Fruit fly (Drosophila melanogaster) whole organism, prepupa: ENCODE measurements around the gene CG3345.
A peak's percentile ranks its signal among the peaks of the same experiment; 100 is the strongest.

ENCODE experiments used
- Blimp-1 ChIP-seq: fragments of 200-800 bp; sonication (Bioruptor generic); optimal IDR thresholded peaks from 3 replicates; lab custom pipeline; 2017; ENCODE audit warnings: missing biosample characterization, missing genetic modification characterization, mild to moderate bottlenecking, moderate library complexity, missing genetic modification reagents
- CG10669 ChIP-seq: fragments of 200-800 bp; sonication (Bioruptor generic); optimal IDR thresholded peaks from 3 replicates; lab custom pipeline; 2018; ENCODE audit warnings: missing biosample characterization, mild to moderate bottlenecking, missing genetic modification characterization, moderate library complexity
- CG11294 ChIP-seq: fragments of 200-800 bp; sonication (Bioruptor generic); IDR thresholded peaks from 2 replicates; pipeline ENCODE4 v1.3.6; 2022; ENCODE audit warnings: missing biosample characterization, missing genetic modification characterization
- CG11762 ChIP-seq: fragments of 200-800 bp; sonication (Bioruptor generic); optimal IDR thresholded peaks from 3 replicates; lab custom pipeline; 2016; ENCODE audit warnings: missing biosample characterization, missing genetic modification characterization; ENCODE audit not compliant: insufficient read depth
- CG11902 ChIP-seq: fragments of 200-800 bp; sonication (Bioruptor generic); optimal IDR thresholded peaks from 3 replicates; lab custom pipeline; 2016; ENCODE audit warnings: missing biosample characterization, missing genetic modification characterization
- CG15336 ChIP-seq: fragments of 200-800 bp; sonication (Bioruptor generic); IDR thresholded peaks from 2 replicates; pipeline ENCODE4 v1.3.6; 2022; ENCODE audit warnings: missing biosample characterization, missing genetic modification characterization
- CG1621 ChIP-seq: fragments of 200-800 bp; sonication (Bioruptor generic); optimal IDR thresholded peaks from 3 replicates; lab custom pipeline; 2018; ENCODE audit warnings: missing biosample characterization, mild to moderate bottlenecking, missing genetic modification characterization
- CG16779 ChIP-seq: fragments of 200-800 bp; sonication (Bioruptor generic); optimal IDR thresholded peaks from 3 replicates; lab custom pipeline; 2017; ENCODE audit warnings: missing biosample characterization, mild to moderate bottlenecking, missing genetic modification characterization
- CG31627 ChIP-seq: fragments of 200-800 bp; sonication (Bioruptor generic); optimal IDR thresholded peaks from 3 replicates; lab custom pipeline; 2016; ENCODE audit warnings: missing biosample characterization, missing genetic modification characterization
- CG32006 ChIP-seq: fragments of 200-800 bp; sonication (Bioruptor generic); optimal IDR thresholded peaks from 3 replicates; lab custom pipeline; 2017; ENCODE audit warnings: missing biosample characterization, mild to moderate bottlenecking, missing genetic modification characterization
- CG34406 ChIP-seq: fragments of 200-800 bp; sonication (Bioruptor generic); optimal IDR thresholded peaks from 3 replicates; lab custom pipeline; 2016; ENCODE audit warnings: missing biosample characterization, missing genetic modification characterization
- CG3919 ChIP-seq: fragments of 200-800 bp; sonication (Bioruptor generic); optimal IDR thresholded peaks from 3 replicates; lab custom pipeline; 2016; ENCODE audit warnings: missing biosample characterization, missing genetic modification characterization
- CG4318 ChIP-seq: fragments of 200-800 bp; sonication (Bioruptor generic); optimal IDR thresholded peaks from 3 replicates; lab custom pipeline; 2017; ENCODE audit warnings: missing biosample characterization, mild to moderate bottlenecking, missing genetic modification characterization
- CG6163 ChIP-seq: fragments of 200-800 bp; sonication (Bioruptor generic); IDR thresholded peaks from 3 replicates; pipeline ENCODE4 v1.3.6; 2022; ENCODE audit warnings: missing biosample characterization, missing genetic modification characterization
- CG6854 ChIP-seq: fragments of 200-800 bp; sonication (Bioruptor generic); optimal IDR thresholded peaks from 2 replicates; lab custom pipeline; 2017; ENCODE audit warnings: missing biosample characterization, mild to moderate bottlenecking, missing genetic modification characterization
- CG8119 ChIP-seq: fragments of 200-800 bp; sonication (Bioruptor generic); IDR thresholded peaks from 3 replicates; pipeline ENCODE4 v1.3.6; 2022; ENCODE audit warnings: missing biosample characterization, missing genetic modification characterization
- CG8319 ChIP-seq: fragments of 200-800 bp; sonication (Bioruptor generic); optimal IDR thresholded peaks from 3 replicates; lab custom pipeline; 2016; ENCODE audit warnings: missing biosample characterization, missing genetic modification characterization
- CG8632 ChIP-seq: fragments of 200-800 bp; sonication (Bioruptor generic); optimal IDR thresholded peaks from 3 replicates; lab custom pipeline; 2016; ENCODE audit warnings: missing biosample characterization, missing genetic modification characterization
- Eip75B ChIP-seq: fragments of 200-800 bp; sonication (Bioruptor generic); optimal IDR thresholded peaks from 3 replicates; lab custom pipeline; 2016; ENCODE audit warnings: missing biosample characterization, missing genetic modification characterization
- Eip93F ChIP-seq: fragments of 200-800 bp; sonication (Bioruptor generic); optimal IDR thresholded peaks from 2 replicates; lab custom pipeline; 2016; ENCODE audit warnings: missing biosample characterization, mild to moderate bottlenecking, missing genetic modification characterization
- Ets21C ChIP-seq: fragments of 200-800 bp; sonication (Bioruptor generic); optimal IDR thresholded peaks from 3 replicates; lab custom pipeline; 2016; ENCODE audit warnings: missing biosample characterization, missing genetic modification characterization
- Ets96B ChIP-seq: fragments of 200-800 bp; optimal IDR thresholded peaks from 2 replicates; lab custom pipeline; 2019; ENCODE audit warnings: missing biosample characterization, mild to moderate bottlenecking, missing genetic modification characterization, moderate library complexity
- Gug ChIP-seq: fragments of 200-800 bp; sonication (Bioruptor generic); IDR thresholded peaks from 2 replicates; pipeline ENCODE4 v1.3.6; 2022; ENCODE audit warnings: missing biosample characterization, missing genetic modification characterization
- Hr38 ChIP-seq: sonication (Bioruptor generic); optimal IDR thresholded peaks from 2 replicates; lab custom pipeline; 2016; ENCODE audit warnings: missing biosample characterization, missing genetic modification characterization
- Hr39 ChIP-seq: fragments of 200-800 bp; sonication (Bioruptor generic); optimal IDR thresholded peaks from 2 replicates; lab custom pipeline; 2016; ENCODE audit warnings: missing biosample characterization, missing genetic modification characterization
- Hr4 ChIP-seq: fragments of 200-800 bp; sonication (Bioruptor generic); optimal IDR thresholded peaks from 3 replicates; lab custom pipeline; 2016; ENCODE audit warnings: missing biosample characterization, missing genetic modification characterization
- Lpt ChIP-seq: fragments of 200-800 bp; sonication (Bioruptor generic); optimal IDR thresholded peaks from 3 replicates; lab custom pipeline; 2016; ENCODE audit warnings: missing biosample characterization, missing genetic modification characterization
- Met ChIP-seq: fragments of 200-800 bp; sonication (Bioruptor generic); optimal IDR thresholded peaks from 3 replicates; lab custom pipeline; 2016; ENCODE audit warnings: missing biosample characterization, missing genetic modification characterization
- OdsH ChIP-seq: fragments of 200-800 bp; sonication (Bioruptor generic); optimal IDR thresholded peaks from 3 replicates; lab custom pipeline; 2016; ENCODE audit warnings: missing biosample characterization, missing genetic modification characterization
- Sox102F ChIP-seq: fragments of 200-800 bp; sonication (Bioruptor generic); optimal IDR thresholded peaks from 2 replicates; lab custom pipeline; 2016; ENCODE audit warnings: missing biosample characterization, mild to moderate bottlenecking, missing genetic modification characterization
- Sox14 ChIP-seq: fragments of 200-800 bp; sonication (Bioruptor generic); optimal IDR thresholded peaks from 3 replicates; lab custom pipeline; 2016; ENCODE audit warnings: missing biosample characterization, missing genetic modification characterization
- Sox15 ChIP-seq: fragments of 200-800 bp; sonication (Bioruptor generic); optimal IDR thresholded peaks from 3 replicates; lab custom pipeline; 2016; ENCODE audit warnings: missing biosample characterization, missing genetic modification characterization
- achi ChIP-seq: fragments of 200-800 bp; sonication (Bioruptor generic); optimal IDR thresholded peaks from 3 replicates; lab custom pipeline; 2016; ENCODE audit warnings: missing biosample characterization, missing genetic modification characterization
- acj6 ChIP-seq: fragments of 200-800 bp; sonication (Bioruptor generic); optimal IDR thresholded peaks from 3 replicates; lab custom pipeline; 2016; ENCODE audit warnings: missing biosample characterization, missing genetic modification characterization
- dac ChIP-seq: fragments of 200-800 bp; sonication (Bioruptor generic); optimal IDR thresholded peaks from 2 replicates; lab custom pipeline; 2017; ENCODE audit warnings: missing biosample characterization, mild to moderate bottlenecking, missing genetic modification characterization
- dsx ChIP-seq: fragments of 200-800 bp; optimal IDR thresholded peaks from 3 replicates; lab custom pipeline; 2019; ENCODE audit warnings: missing biosample characterization, mild to moderate bottlenecking, missing genetic modification characterization, moderate library complexity; ENCODE audit not compliant: poor library complexity, severe bottlenecking
- eg ChIP-seq: fragments of 200-800 bp; sonication (Bioruptor generic); IDR thresholded peaks from 3 replicates; pipeline ENCODE4 v1.3.6; 2022; ENCODE audit warnings: missing biosample characterization, missing genetic modification characterization
- esn ChIP-seq: fragments of 200-800 bp; sonication (Bioruptor generic); optimal IDR thresholded peaks from 2 replicates; lab custom pipeline; 2016; ENCODE audit warnings: missing biosample characterization, mild to moderate bottlenecking, missing genetic modification characterization, moderate library complexity
- fd59A ChIP-seq: fragments of 200-800 bp; sonication (Bioruptor generic); optimal IDR thresholded peaks from 2 replicates; lab custom pipeline; 2017; ENCODE audit warnings: missing biosample characterization, mild to moderate bottlenecking, missing genetic modification characterization, missing genetic modification reagents
- fd85E ChIP-seq: fragments of 200-800 bp; sonication (Bioruptor generic); optimal IDR thresholded peaks from 3 replicates; lab custom pipeline; 2016; ENCODE audit warnings: missing biosample characterization, missing genetic modification characterization
- fkh ChIP-seq: fragments of 200-800 bp; sonication (Bioruptor generic); optimal IDR thresholded peaks from 3 replicates; lab custom pipeline; 2017; ENCODE audit warnings: missing biosample characterization, mild to moderate bottlenecking, missing genetic modification characterization, moderate library complexity
- pdm3 ChIP-seq: fragments of 200-800 bp; sonication (Bioruptor generic); optimal IDR thresholded peaks from 3 replicates; lab custom pipeline; 2016; ENCODE audit warnings: missing biosample characterization, missing genetic modification characterization
- spab ChIP-seq: fragments of 200-800 bp; sonication (Bioruptor generic); optimal IDR thresholded peaks from 2 replicates; lab custom pipeline; 2017; ENCODE audit warnings: missing biosample characterization, mild to moderate bottlenecking, missing genetic modification characterization, missing genetic modification reagents
- ss ChIP-seq, 2 experiments: fragments of 200-800 bp; sonication (Bioruptor generic); optimal IDR thresholded peaks; 2 replicates in 1 of 2; 3 replicates in 1 of 2; lab custom pipeline; 2017 to 2018; ENCODE audit warnings: mild to moderate bottlenecking in 2 of 2, missing biosample characterization in 2 of 2, missing genetic modification characterization in 2 of 2, moderate library complexity in 1 of 2
- svp ChIP-seq: fragments of 200-800 bp; sonication (Bioruptor generic); peaks from one replicate; lab custom pipeline; 2016; ENCODE audit warnings: missing biosample characterization, missing genetic modification characterization
- vri ChIP-seq: fragments of 200-800 bp; sonication (Bioruptor generic); optimal IDR thresholded peaks from 3 replicates; lab custom pipeline; 2016; ENCODE audit warnings: missing biosample characterization, mild to moderate bottlenecking, missing genetic modification characterization

CG3345 gene

DNA sequence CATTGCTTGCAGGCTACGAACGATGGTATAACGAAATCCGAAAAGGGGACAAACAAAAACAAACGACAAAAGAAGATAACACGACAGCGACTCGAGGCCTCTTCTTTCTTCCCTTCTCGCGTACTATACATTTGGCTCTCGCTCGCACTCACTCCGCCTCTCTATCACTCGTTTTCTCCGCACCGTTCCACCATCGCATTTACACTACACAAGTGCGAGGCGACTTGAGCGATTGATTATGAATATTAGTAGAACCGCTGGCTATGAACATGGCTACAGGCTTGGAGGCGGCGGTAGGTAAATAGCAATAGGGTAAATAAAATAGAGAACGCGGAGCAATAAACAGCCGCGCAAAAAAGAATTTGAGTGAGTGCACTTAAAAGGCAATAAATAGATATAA, 48.4 kb upstream of the CG3345 start (continued):
- TF ChIP-seq ss (GFP tag; optimal IDR thresholded peaks at IDR 0.05; lab: Kevin White, UChicago) (no peak), Sox102F (GFP tag; lab: Kevin White, UChicago) (no peak), Hr38 (GFP tag; lab: Kevin White, UChicago) (no peak), CG1621 (tag; lab: Kevin White, UChicago) (no peak), CG11294 (no peak), spab (GFP tag; lab: Kevin White, UChicago) (no peak), Hr4 (GFP tag; lab: Kevin White, UChicago) (no peak), pdm3 (GFP tag; lab: Kevin White, UChicago) (no peak), Sox14 (GFP tag; lab: Kevin White, UChicago) (no peak), CG11762 (GFP tag; lab: Kevin White, UChicago) (no peak), fkh (GFP tag; lab: Kevin White, UChicago) (peak; percentile 94), CG10669 (GFP tag; lab: Kevin White, UChicago) (no peak), CG34406 (GFP tag; lab: Kevin White, UChicago) (no peak), svp (no peak), Ets96B (no peak), vri (GFP tag; lab: Kevin White, UChicago) (peak; percentile 9), CG8632 (GFP tag; lab: Kevin White, UChicago) (no peak), acj6 (GFP tag; lab: Kevin White, UChicago) (no peak), CG32006 (GFP tag; lab: Kevin White, UChicago) (no peak)

DNA sequence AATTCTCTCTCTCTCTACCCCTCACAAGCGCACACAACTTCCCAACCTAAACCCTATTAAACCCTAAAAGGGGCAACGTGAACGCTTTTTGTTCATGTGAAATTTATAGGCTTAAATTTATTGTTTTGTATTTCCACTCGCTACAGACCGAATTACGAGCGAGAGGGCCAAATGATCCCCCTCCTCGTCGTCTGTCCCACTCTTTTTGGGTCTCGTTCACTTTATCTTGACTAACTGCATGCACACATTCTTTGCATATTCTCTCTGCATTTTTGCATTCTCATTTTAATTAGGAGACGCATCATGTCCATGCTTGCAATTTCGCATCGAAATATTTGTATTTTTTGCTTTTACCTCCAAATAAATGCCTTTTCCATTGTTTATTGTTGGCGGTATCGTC, 47.7 kb upstream of the CG3345 start:
- TF ChIP-seq CG4318 (GFP tag; lab: Kevin White, UChicago) (no peak), CG1621 (tag; lab: Kevin White, UChicago) (no peak), Ets96B (no peak), ss (GFP tag; optimal IDR thresholded peaks at IDR 0.05; lab: Kevin White, UChicago) (no peak), Sox15 (no peak)

DNA sequence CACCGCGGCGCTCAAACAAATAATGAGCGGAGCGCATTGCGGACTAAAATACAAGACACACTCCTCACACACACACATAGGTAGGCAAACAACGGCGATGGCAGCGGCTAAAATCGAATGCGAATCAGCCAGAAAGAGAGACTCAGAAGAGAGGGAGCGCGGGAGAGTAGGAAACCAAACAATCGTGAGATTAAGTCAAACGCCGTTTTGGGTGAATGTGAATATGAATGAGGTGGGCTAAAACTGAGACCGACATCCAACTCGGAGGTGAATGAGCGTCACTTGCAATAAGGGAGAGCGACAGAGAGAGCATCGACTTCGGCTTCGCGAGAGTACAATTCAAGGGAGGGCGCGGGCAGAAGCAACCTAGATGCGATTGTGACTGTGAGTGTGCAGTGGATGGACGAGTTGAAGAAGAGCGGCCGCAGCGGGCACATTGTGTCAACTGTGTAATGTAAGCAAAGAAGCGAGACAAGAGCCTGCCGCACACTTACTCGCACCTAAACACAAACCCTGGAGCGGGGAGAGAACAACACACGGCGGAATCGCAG, 46.9 kb upstream of the CG3345 start:
- TF ChIP-seq Sox102F (GFP tag; lab: Kevin White, UChicago) (peak; percentile 77), CG8119 (GFP tag; lab: Robert Waterston, UW) (no peak), spab (GFP tag; lab: Kevin White, UChicago) (no peak), fd59A (GFP tag; lab: Kevin White, UChicago) (no peak), CG3919 (GFP tag; lab: Kevin White, UChicago) (peak; percentile 38), CG31627 (GFP tag; lab: Kevin White, UChicago) (no peak), Gug (GFP tag; lab: Robert Waterston, UW) (no peak), Ets21C (GFP tag; lab: Kevin White, UChicago) (no peak), Blimp-1 (GFP tag; lab: Kevin White, UChicago) (peak; percentile 5), Hr39 (GFP tag; lab: Kevin White, UChicago) (no peak), eg (peak; percentile 39; the same call in 1 of the 3 replicates), vri (GFP tag; lab: Kevin White, UChicago) (no peak), fd85E (no peak), Eip75B (GFP tag; lab: Kevin White, UChicago) (peak; percentile 32), dsx (GFP tag; lab: Kevin White, UChicago) (peak; percentile 52), CG11902 (GFP tag; lab: Kevin White, UChicago) (no peak), CG11294 (no peak), acj6 (GFP tag; lab: Kevin White, UChicago) (no peak), CG15336 (GFP tag; lab: Robert Waterston, UW) (peak; percentile 55; the same call in 1 of the 2 replicates), Met (GFP tag; lab: Kevin White, UChicago) (no peak), CG8632 (GFP tag; lab: Kevin White, UChicago) (no peak), CG6854 (GFP tag; lab: Kevin White, UChicago) (peak; percentile 79), esn (no peak), CG32006 (GFP tag; lab: Kevin White, UChicago) (no peak), pdm3 (GFP tag; lab: Kevin White, UChicago) (no peak), CG4318 (GFP tag; lab: Kevin White, UChicago) (no peak), CG6163 (no peak; the same call in 1 of the 3 replicates), OdsH (GFP tag; lab: Kevin White, UChicago) (no peak), Lpt (peak; percentile 64), dac (no peak), CG8319 (no peak), achi (no peak), Eip93F (no peak), CG16779 (peak; percentile 23)
